Worm (Caenorhabditis elegans) whole organism, midembryonic: ENCODE data around the gene nhr-164.

ENCODE experiments used
- T22C8.4 ChIP-seq: fragments of 200-800 bp; sonication (Bioruptor generic); IDR thresholded peaks from 2 replicates; pipeline ENCODE4 v1.3.6; 2022; ENCODE audit warnings: missing genetic modification characterization, missing compliant biosample characterization
- cog-1 ChIP-seq: sonication (generic microtip); optimal IDR thresholded peaks from 2 replicates; lab custom pipeline; 2016; ENCODE audit warnings: missing genetic modification characterization, missing compliant biosample characterization
- flt-1 ChIP-seq: fragments of 200-800 bp; sonication (Bioruptor generic); IDR thresholded peaks from 2 replicates; pipeline ENCODE4 v1.3.6; 2022; ENCODE audit warnings: missing genetic modification characterization, missing compliant biosample characterization
- tab-1 ChIP-seq: fragments of 200-800 bp; sonication (Bioruptor generic); IDR thresholded peaks from 2 replicates; pipeline ENCODE4 v1.3.6; 2022; ENCODE audit warnings: missing genetic modification characterization, missing compliant biosample characterization
- ztf-29 ChIP-seq: fragments of 200-800 bp; sonication (Bioruptor generic); IDR thresholded peaks from 2 replicates; pipeline ENCODE4 v1.3.6; 2022; ENCODE audit warnings: missing genetic modification reagents, missing genetic modification characterization, missing compliant biosample characterization

ce11 chrV:15238552-15238951 is 3.0 kb upstream of the nhr-164 start, which contains the start of gene srw-12:
- TF ChIP-seq flt-1 (no peak), tab-1 (GFP tag; lab: Robert Waterston, UW) (no peak), T22C8.4 (no peak), ztf-29 (GFP tag; lab: Robert Waterston, UW) (no peak), cog-1 (no peak)
